Worm (Caenorhabditis elegans) whole organism, young adult: ENCODE data around the gene Y57A10A.27.

ENCODE experiments used
- F57A8.1 ChIP-seq: fragments of 200-800 bp; sonication (Bioruptor generic); optimal IDR thresholded peaks from 2 replicates; lab custom pipeline; 2018; ENCODE audit warnings: mild to moderate bottlenecking, missing genetic modification characterization, moderate library complexity, missing compliant biosample characterization
- K11D2.4 ChIP-seq: fragments of 200-800 bp; sonication (Bioruptor generic); IDR thresholded peaks from 2 replicates; pipeline ENCODE4 v1.3.6; 2022; ENCODE audit warnings: missing genetic modification reagents, missing genetic modification characterization, missing compliant biosample characterization
- T07F8.4 ChIP-seq: sonication (generic microtip); optimal IDR thresholded peaks from 2 replicates; lab custom pipeline; 2016; ENCODE audit warnings: mild to moderate bottlenecking, missing genetic modification characterization, moderate library complexity, missing compliant biosample characterization
- Y67H2A.10 ChIP-seq: fragments of 200-800 bp; sonication (Bioruptor generic); conservative IDR thresholded peaks from 2 replicates; pipeline ENCODE4 v1.3.6; 2022; ENCODE audit warnings: missing genetic modification reagents, missing genetic modification characterization, missing compliant biosample characterization
- Y79H2A.3 ChIP-seq: fragments of 200-800 bp; sonication (Bioruptor generic); conservative IDR thresholded peaks from 2 replicates; pipeline ENCODE4 v1.3.6; 2022; ENCODE audit warnings: missing genetic modification reagents, missing genetic modification characterization, missing compliant biosample characterization
- attf-5 ChIP-seq: fragments of 200-800 bp; sonication (Bioruptor generic); optimal IDR thresholded peaks from 2 replicates; lab custom pipeline; 2018; ENCODE audit warnings: mild to moderate bottlenecking, missing genetic modification characterization, missing compliant biosample characterization
- attf-6 ChIP-seq: fragments of 200-800 bp; sonication (Bioruptor generic); IDR thresholded peaks from 2 replicates; pipeline ENCODE4 v1.3.6; 2022; ENCODE audit warnings: missing genetic modification reagents, missing genetic modification characterization, missing compliant biosample characterization
- ccch-3 ChIP-seq: fragments of 200-800 bp; sonication (Bioruptor generic); optimal IDR thresholded peaks from 2 replicates; lab custom pipeline; 2018; ENCODE audit warnings: mild to moderate bottlenecking, missing genetic modification characterization, missing compliant biosample characterization
- cebp-2 ChIP-seq: fragments of 200-800 bp; sonication (Bioruptor generic); IDR thresholded peaks from 2 replicates; pipeline ENCODE4 v1.3.6; 2022; ENCODE audit warnings: missing genetic modification characterization, missing compliant biosample characterization
- ceh-100 ChIP-seq: fragments of 200-800 bp; sonication (Bioruptor generic); IDR thresholded peaks from 2 replicates; pipeline ENCODE4 v1.3.6; 2022; ENCODE audit warnings: missing genetic modification reagents, missing genetic modification characterization, missing compliant biosample characterization
- ceh-40 ChIP-seq: fragments of 200-800 bp; sonication (Bioruptor generic); IDR thresholded peaks from 2 replicates; pipeline ENCODE4 v1.3.6; 2022; ENCODE audit warnings: missing genetic modification characterization, missing compliant biosample characterization
- ceh-58 ChIP-seq: fragments of 200-800 bp; sonication (Bioruptor generic); IDR thresholded peaks from 2 replicates; pipeline ENCODE4 v1.3.6; 2022; ENCODE audit warnings: missing genetic modification characterization, missing compliant biosample characterization
- ceh-91 ChIP-seq: fragments of 200-800 bp; sonication (Bioruptor generic); IDR thresholded peaks from 2 replicates; pipeline ENCODE4 v1.3.6; 2022; ENCODE audit warnings: missing genetic modification reagents, missing genetic modification characterization, missing compliant biosample characterization
- chd-7 ChIP-seq: sonication (generic microtip); optimal IDR thresholded peaks from 2 replicates; lab custom pipeline; 2016; ENCODE audit warnings: mild to moderate bottlenecking, missing genetic modification characterization, moderate library complexity, missing compliant biosample characterization
- egrh-3 ChIP-seq: fragments of 200-800 bp; sonication (Bioruptor generic); IDR thresholded peaks from 2 replicates; pipeline ENCODE4 v1.3.6; 2022; ENCODE audit warnings: missing genetic modification reagents, missing genetic modification characterization, missing compliant biosample characterization
- hmg-1.2 ChIP-seq: fragments of 200-800 bp; sonication (Bioruptor generic); IDR thresholded peaks from 2 replicates; pipeline ENCODE4 v1.3.6; 2022; ENCODE audit warnings: missing genetic modification reagents, missing genetic modification characterization, missing compliant biosample characterization
- hrde-1 ChIP-seq: sonication (generic microtip); optimal IDR thresholded peaks from 2 replicates; lab custom pipeline; 2016; ENCODE audit warnings: missing genetic modification characterization, mild to moderate bottlenecking, missing compliant biosample characterization, moderate library complexity, missing genotype, missing genetic modification reagents, borderline replicate concordance
- let-607 ChIP-seq, 2 experiments: fragments of 200-800 bp in 1 of 2; sonication (Bioruptor generic) in 1 of 2; sonication (generic microtip) in 1 of 2; optimal IDR thresholded peaks; 2 replicates each; lab custom pipeline; 2016 to 2018; ENCODE audit warnings: mild to moderate bottlenecking in 2 of 2, missing compliant biosample characterization in 2 of 2, missing genetic modification characterization in 2 of 2, moderate library complexity in 2 of 2, missing genotype in 1 of 2
- lin-26 ChIP-seq: fragments of 200-800 bp; sonication (Bioruptor generic); IDR thresholded peaks from 2 replicates; pipeline ENCODE4 v1.3.6; 2022; ENCODE audit warnings: missing genetic modification reagents, missing genetic modification characterization, missing compliant biosample characterization
- lin-40 ChIP-seq: sonication (generic microtip); optimal IDR thresholded peaks from 2 replicates; lab custom pipeline; 2016; ENCODE audit warnings: missing genetic modification characterization, mild to moderate bottlenecking, missing compliant biosample characterization, missing genotype, missing genetic modification reagents
- lsy-27 ChIP-seq: sonication (generic microtip); optimal IDR thresholded peaks from 2 replicates; lab custom pipeline; 2017; ENCODE audit warnings: missing genetic modification characterization, mild to moderate bottlenecking, missing compliant biosample characterization, antibody characterized with exemption, missing genotype, borderline replicate concordance; ENCODE audit not compliant: insufficient read depth
- madf-3 ChIP-seq: fragments of 200-800 bp; sonication (Bioruptor generic); IDR thresholded peaks from 2 replicates; pipeline ENCODE4 v1.3.6; 2022; ENCODE audit warnings: missing genetic modification reagents, missing genetic modification characterization, missing compliant biosample characterization
- nhr-120 ChIP-seq: fragments of 200-800 bp; sonication (Bioruptor generic); IDR thresholded peaks from 2 replicates; pipeline ENCODE4 v1.3.6; 2022; ENCODE audit warnings: missing genetic modification characterization, missing compliant biosample characterization
- nhr-27 ChIP-seq: fragments of 200-800 bp; sonication (Bioruptor generic); optimal IDR thresholded peaks from 2 replicates; lab custom pipeline; 2018; ENCODE audit warnings: mild to moderate bottlenecking, missing genetic modification characterization, moderate library complexity, missing compliant biosample characterization
- pbrm-1 ChIP-seq: fragments of 200-800 bp; sonication (Bioruptor generic); IDR thresholded peaks from 2 replicates; pipeline ENCODE4 v1.3.6; 2022; ENCODE audit warnings: missing genetic modification reagents, missing genetic modification characterization, missing compliant biosample characterization
- pha-4 ChIP-seq: fragments of 150-350 bp; sonication (generic microtip); optimal IDR thresholded peaks from 2 replicates; lab custom pipeline; 2014; ENCODE audit warnings: missing biosample characterization, missing genetic modification reagents, missing genetic modification characterization
- snpc-1.1 ChIP-seq: sonication (generic microtip); optimal IDR thresholded peaks from 2 replicates; lab custom pipeline; 2017; ENCODE audit warnings: missing genetic modification characterization, mild to moderate bottlenecking, missing compliant biosample characterization, antibody characterized with exemption, moderate library complexity, missing genotype, missing genetic modification reagents; ENCODE audit not compliant: insufficient read depth
- snpc-1.3 ChIP-seq: sonication (generic microtip); optimal IDR thresholded peaks from 2 replicates; lab custom pipeline; 2017; ENCODE audit warnings: missing genetic modification characterization, mild to moderate bottlenecking, missing compliant biosample characterization, antibody characterized with exemption, moderate library complexity, missing genotype, missing genetic modification reagents; ENCODE audit not compliant: insufficient read depth
- tbp1 ChIP-seq: fragments of 200-800 bp; sonication (Bioruptor generic); optimal IDR thresholded peaks from 2 replicates; lab custom pipeline; 2018; ENCODE audit warnings: mild to moderate bottlenecking, missing genetic modification characterization, missing compliant biosample characterization

Y57A10A.27 gene

DNA sequence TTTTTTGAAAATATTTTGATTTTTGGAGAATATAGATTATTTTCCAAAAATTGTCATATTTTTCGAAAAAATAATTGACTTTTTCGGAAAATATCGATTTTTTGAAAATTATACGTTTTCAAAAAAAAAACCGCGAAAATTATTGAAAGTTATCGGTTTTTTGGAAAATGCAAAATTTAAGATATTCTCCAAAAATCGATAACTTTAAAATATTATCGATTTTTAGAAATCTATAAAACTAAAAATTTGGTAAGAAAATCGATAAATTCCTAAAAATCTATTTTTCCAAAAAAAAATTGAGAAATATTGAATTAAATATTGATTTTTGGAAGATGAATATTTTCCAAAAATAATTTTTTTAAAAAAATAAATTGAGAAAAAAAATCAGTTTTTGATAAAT, 17.7 kb downstream of the Y57A10A.27 start:
- TF ChIP-seq Y67H2A.10 (no peak), attf-5 (GFP tag; lab: Kevin White, UChicago) (no peak), let-607 (tag; optimal IDR thresholded peaks at IDR 0.05; lab: Kevin White, UChicago) (no peak), lsy-27 (no peak), Y79H2A.3 (GFP tag; lab: Robert Waterston, UW) (no peak), hmg-1.2 (no peak)
- TF ChIP-seq, all 124 proteins: peak for 0

DNA sequence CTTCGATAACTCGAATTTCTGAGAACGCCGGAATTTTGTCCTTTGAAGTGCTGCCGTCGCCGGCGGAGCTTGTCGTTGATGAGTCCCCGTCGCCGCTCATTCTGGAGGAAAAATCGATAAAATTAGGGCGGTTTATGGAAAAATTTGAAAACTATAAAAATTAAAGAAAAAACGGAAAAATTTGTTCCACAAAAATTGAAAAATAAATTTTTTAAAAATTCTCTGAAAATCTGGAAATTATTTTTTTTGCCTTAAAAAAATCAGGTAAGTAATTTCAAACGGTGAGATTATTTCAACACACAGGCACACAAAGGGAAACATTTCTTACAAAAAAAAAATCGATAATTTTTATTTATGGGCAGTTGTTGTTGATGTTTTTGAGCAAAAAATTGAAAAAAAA, 18.3 kb downstream of the Y57A10A.27 start, which contains the start of gene parn-2:
Gene parn-2 (minus strand): TSS at position 101 of the 400 bp plus-strand sequence.
- TF ChIP-seq ceh-91 (GFP tag; lab: Robert Waterston, UW) (no peak), madf-3 (GFP tag; lab: Robert Waterston, UW) (no peak), attf-6 (GFP tag; lab: Robert Waterston, UW) (no peak), K11D2.4 (no peak), snpc-1.1 (no peak)
- TF ChIP-seq, all 124 proteins: peak for 0

DNA sequence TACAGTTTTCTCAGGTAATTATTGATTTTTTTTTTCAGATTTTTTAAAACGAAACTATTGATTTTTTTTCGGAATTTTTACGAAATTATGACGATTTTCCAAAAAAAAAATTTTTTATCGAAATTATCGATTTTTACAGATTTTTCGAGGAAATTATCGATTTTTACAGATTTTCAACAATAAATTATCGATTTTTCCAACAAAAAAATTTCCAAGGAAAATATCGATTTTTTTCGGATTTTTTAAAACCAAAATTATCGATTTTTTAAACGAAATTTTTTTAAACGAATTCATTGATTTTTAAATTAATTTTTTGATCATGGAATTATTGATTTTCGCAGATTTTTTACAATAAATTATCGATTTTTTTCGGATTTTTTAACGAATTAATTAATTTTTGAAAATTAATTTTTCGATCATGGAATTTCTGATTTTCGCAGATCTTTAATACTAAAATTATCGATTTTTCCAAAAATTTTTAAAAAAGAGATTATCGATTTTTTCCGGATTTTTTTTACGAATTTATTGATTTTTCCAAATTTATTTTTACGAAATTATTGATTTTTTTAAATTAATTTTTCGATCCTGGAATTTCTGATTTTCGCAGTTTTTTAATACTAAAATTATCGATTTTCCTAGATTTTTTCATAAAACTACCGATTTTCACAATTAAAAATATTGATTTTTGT, 19.2 kb downstream of the Y57A10A.27 start:
- TF ChIP-seq snpc-1.3 (tag; lab: Kevin White, UChicago): no peak
- TF ChIP-seq chd-7 (tag; lab: Kevin White, UChicago): no peak
- no peak for TF ChIP-seq pha-4 (tag; lab: Kevin White, UChicago)
- TF ChIP-seq ccch-3 (GFP tag; lab: Kevin White, UChicago): no peak
- no peak for TF ChIP-seq ceh-100 (GFP tag; lab: Robert Waterston, UW)
- TF ChIP-seq lin-40 (tag; lab: Kevin White, UChicago): no peak
- TF ChIP-seq tbp1 (GFP tag; lab: Kevin White, UChicago): no peak
- no peak for TF ChIP-seq cebp-2 (GFP tag; lab: Robert Waterston, UW)
- TF ChIP-seq T07F8.4 (tag; lab: Kevin White, UChicago): no peak
- TF ChIP-seq hmg-1.2: no peak
- TF ChIP-seq pbrm-1: no peak
- no peak for TF ChIP-seq F57A8.1 (GFP tag; lab: Kevin White, UChicago)

DNA sequence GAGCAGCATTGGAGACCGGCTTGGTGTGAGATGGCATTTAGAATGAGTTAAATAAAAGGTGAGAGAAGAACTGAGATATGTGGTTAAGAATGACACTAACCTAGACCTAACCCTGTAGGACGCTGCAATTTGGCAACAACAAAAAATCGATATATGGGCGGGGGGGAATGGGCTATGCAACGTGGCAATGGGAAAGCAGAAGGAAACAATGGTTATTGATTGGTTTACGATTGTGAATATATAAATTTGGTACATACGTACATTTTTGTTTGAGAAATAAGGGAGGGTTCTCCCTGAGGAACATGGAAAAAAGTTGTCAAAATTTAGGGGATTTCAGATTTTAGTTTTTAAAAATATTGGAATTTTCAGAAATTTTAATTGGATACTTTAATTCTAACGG, 25.8 kb downstream of the Y57A10A.27 start, which contains the start of gene tag-276:
Gene tag-276 (minus strand): TSS at position 101 of the 400 bp plus-strand sequence.
- TF ChIP-seq nhr-120 (GFP tag; lab: Robert Waterston, UW) (no peak), ceh-91 (GFP tag; lab: Robert Waterston, UW) (no peak)

DNA sequence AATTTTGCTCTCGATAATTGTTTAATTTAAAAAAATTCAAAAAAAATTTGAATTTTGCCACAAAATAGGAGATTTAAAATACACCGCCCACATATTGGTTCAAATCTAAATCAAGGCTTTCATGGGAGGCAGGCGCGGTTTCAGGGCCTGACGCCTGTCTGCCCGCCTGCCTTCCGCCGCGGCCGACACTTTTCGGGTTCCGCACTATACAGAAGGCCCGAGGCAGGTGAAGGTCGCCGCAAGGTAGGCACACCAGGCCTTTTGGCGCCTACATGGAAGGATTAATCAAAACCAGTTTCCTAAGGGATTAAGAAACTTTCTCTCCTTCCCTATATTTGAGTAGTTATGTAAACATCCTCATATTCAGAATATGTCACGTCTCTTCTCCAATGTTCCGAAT, 32.3 kb downstream of the Y57A10A.27 start, which contains the start of gene Y57A10A.24:
Gene Y57A10A.24 (plus strand): TSS at position 396 of the 400 bp plus-strand sequence.
- TF ChIP-seq nhr-27 (tag; lab: Kevin White, UChicago) (peak; percentile 4), egrh-3 (GFP tag; lab: Robert Waterston, UW) (peak; percentile 36; the same call in 1 of the 2 replicates), ceh-58 (GFP tag; lab: Robert Waterston, UW) (no peak), F57A8.1 (GFP tag; lab: Kevin White, UChicago) (no peak), lin-26 (no peak), ceh-40 (GFP tag; lab: Robert Waterston, UW) (no peak), hrde-1 (tag; lab: Kevin White, UChicago) (no peak)
